Worm (Caenorhabditis elegans) whole organism, late embryonic: ENCODE results near the gene F39F10.4.
A peak's percentile ranks its signal among the peaks of the same experiment; 100 is the strongest.

ENCODE experiments used
- C08G9.2 ChIP-seq: sonication (generic microtip); optimal IDR thresholded peaks from 2 replicates; lab custom pipeline; 2016; ENCODE audit warnings: mild to moderate bottlenecking, missing genetic modification characterization, moderate library complexity, missing compliant biosample characterization
- T23F11.4 ChIP-seq: fragments of 200-800 bp; sonication (Bioruptor generic); optimal IDR thresholded peaks from 2 replicates; lab custom pipeline; 2018; ENCODE audit warnings: mild to moderate bottlenecking, missing genetic modification characterization, missing compliant biosample characterization
- ceh-18 ChIP-seq: sonication (generic microtip); optimal IDR thresholded peaks from 2 replicates; lab custom pipeline; 2016; ENCODE audit warnings: missing genetic modification characterization, missing compliant biosample characterization
- ceh-45 ChIP-seq: fragments of 200-800 bp; sonication (Bioruptor generic); IDR thresholded peaks from 2 replicates; pipeline ENCODE4 v1.3.6; 2022; ENCODE audit warnings: missing genetic modification reagents, missing genetic modification characterization, missing compliant biosample characterization
- ceh-48 ChIP-seq: sonication (generic microtip); optimal IDR thresholded peaks from 2 replicates; lab custom pipeline; 2016; ENCODE audit warnings: missing genetic modification characterization, inconsistent platforms, missing compliant biosample characterization
- che-1 ChIP-seq: sonication (generic microtip); optimal IDR thresholded peaks from 2 replicates; lab custom pipeline; 2016; ENCODE audit warnings: mild to moderate bottlenecking, missing genetic modification characterization, missing compliant biosample characterization
- dmd-4 ChIP-seq: sonication (generic microtip); optimal IDR thresholded peaks from 2 replicates; lab custom pipeline; 2016; ENCODE audit warnings: borderline replicate concordance, missing genetic modification characterization, missing compliant biosample characterization
- elt-2 ChIP-seq: sonication (generic microtip); optimal IDR thresholded peaks from 2 replicates; lab custom pipeline; 2016; ENCODE audit warnings: missing genetic modification reagents, missing genetic modification characterization, missing compliant biosample characterization
- elt-4 ChIP-seq: sonication (generic microtip); optimal IDR thresholded peaks from 2 replicates; lab custom pipeline; 2016; ENCODE audit warnings: missing genetic modification characterization, missing compliant biosample characterization
- fax-1 ChIP-seq: sonication (generic microtip); optimal IDR thresholded peaks from 2 replicates; lab custom pipeline; 2016; ENCODE audit warnings: missing genotype, missing genetic modification characterization, missing compliant biosample characterization
- hlh-13 ChIP-seq: fragments of 200-800 bp; sonication (Bioruptor generic); optimal IDR thresholded peaks from 2 replicates; lab custom pipeline; 2018; ENCODE audit warnings: mild to moderate bottlenecking, missing genetic modification characterization, missing compliant biosample characterization
- nhr-11 ChIP-seq: fragments of 150-350 bp; optimal IDR thresholded peaks from 2 replicates; lab custom pipeline; 2014; ENCODE audit warnings: missing biosample characterization, missing genetic modification characterization
- nhr-232 ChIP-seq: sonication (generic microtip); optimal IDR thresholded peaks from 2 replicates; lab custom pipeline; 2016; ENCODE audit warnings: missing genetic modification characterization, missing compliant biosample characterization
- pax-1 ChIP-seq: fragments of 150-350 bp; optimal IDR thresholded peaks from 2 replicates; lab custom pipeline; 2014; ENCODE audit warnings: missing biosample characterization, missing genetic modification characterization
- pros-1 ChIP-seq: fragments of 150-350 bp; optimal IDR thresholded peaks from 2 replicates; lab custom pipeline; 2014; ENCODE audit warnings: missing biosample characterization, missing genetic modification reagents, missing genetic modification characterization
- sdc-2 ChIP-seq: sonication (generic microtip); optimal IDR thresholded peaks from 2 replicates; lab custom pipeline; 2016; ENCODE audit warnings: missing genotype, missing genetic modification characterization, missing compliant biosample characterization
- tbx-7 ChIP-seq: sonication (generic microtip); optimal IDR thresholded peaks from 2 replicates; lab custom pipeline; 2016; ENCODE audit warnings: missing genotype, missing genetic modification characterization, missing compliant biosample characterization
- unc-3 ChIP-seq, 2 experiments: fragments of 200-800 bp in 1 of 2; sonication (Bioruptor generic) in 1 of 2; sonication (generic microtip) in 1 of 2; conservative IDR thresholded peaks in 1 of 2; optimal IDR thresholded peaks in 1 of 2; 2 replicates each; pipeline versions ENCODE4 v1.3.6 to Lab custom; 2016 to 2022; ENCODE audit warnings: missing compliant biosample characterization in 2 of 2, missing genetic modification characterization in 2 of 2, missing genetic modification reagents in 1 of 2
- zip-5 ChIP-seq: sonication (generic microtip); optimal IDR thresholded peaks from 2 replicates; lab custom pipeline; 2016; ENCODE audit warnings: missing genetic modification characterization, missing compliant biosample characterization
- ztf-16 ChIP-seq: sonication (generic microtip); optimal IDR thresholded peaks from 2 replicates; lab custom pipeline; 2017; ENCODE audit warnings: missing genetic modification characterization, missing compliant biosample characterization

The F39F10.4 gene

DNA sequence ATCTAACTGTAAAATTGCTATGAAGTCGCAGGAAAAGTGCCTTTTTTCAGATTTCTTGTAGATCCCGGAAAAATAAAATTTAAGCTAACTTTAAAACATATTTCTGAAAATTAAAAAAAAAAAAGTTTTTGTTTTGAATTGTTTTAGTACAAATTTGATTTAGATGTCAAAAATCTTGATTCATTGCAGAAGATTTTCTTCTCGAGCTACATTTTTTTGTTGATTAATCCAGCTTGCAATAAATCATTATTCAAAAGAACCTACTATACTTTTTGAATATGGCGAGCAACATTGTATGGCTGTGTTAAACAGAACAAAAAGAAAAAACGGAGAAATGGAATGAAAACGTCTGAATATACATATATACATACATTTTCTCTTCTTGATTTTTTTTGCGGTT is 37.8 kb downstream of the F39F10.4 start:
- TF ChIP-seq tbx-7 (tag; lab: Kevin White, UChicago) = no peak
- no peak for TF ChIP-seq dmd-4 (tag; lab: Kevin White, UChicago)
- TF ChIP-seq che-1 (tag; lab: Kevin White, UChicago) = no peak
- no peak for TF ChIP-seq ztf-16
- no peak for TF ChIP-seq fax-1 (tag; lab: Kevin White, UChicago)
- TF ChIP-seq ceh-48 (tag; lab: Kevin White, UChicago) = no peak
- TF ChIP-seq hlh-13 = no peak
- TF ChIP-seq ceh-18 (tag; lab: Kevin White, UChicago) = no peak
- TF ChIP-seq nhr-232 (tag; lab: Kevin White, UChicago) = no peak
- TF ChIP-seq C08G9.2 (tag; lab: Kevin White, UChicago) = no peak
- no peak for TF ChIP-seq sdc-2 (tag; lab: Kevin White, UChicago)
- TF ChIP-seq, all 69 proteins: peak for 0

DNA sequence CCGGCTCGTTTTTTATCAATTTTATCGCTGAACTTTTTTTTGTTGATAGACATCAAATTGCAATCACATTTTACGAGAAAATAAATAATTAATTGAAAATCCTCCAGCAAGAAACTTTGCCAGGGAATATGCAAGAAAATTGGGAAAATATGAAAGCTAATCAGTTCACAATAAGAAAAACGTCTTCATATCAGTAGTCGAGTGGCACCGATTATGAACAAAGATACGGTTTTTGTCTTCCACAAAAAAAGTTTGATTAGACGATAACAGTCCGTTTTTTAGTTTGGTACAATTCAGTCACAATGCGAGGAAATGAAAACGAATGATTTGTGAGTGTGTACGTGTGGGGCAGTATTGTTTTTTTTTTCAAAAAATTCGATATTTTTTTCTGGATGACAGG is 38.5 kb downstream of the F39F10.4 start:
- TF ChIP-seq ceh-18 (tag; lab: Kevin White, UChicago) (no peak), pax-1 (no peak), elt-2 (peak; percentile 67), T23F11.4 (no peak)

DNA sequence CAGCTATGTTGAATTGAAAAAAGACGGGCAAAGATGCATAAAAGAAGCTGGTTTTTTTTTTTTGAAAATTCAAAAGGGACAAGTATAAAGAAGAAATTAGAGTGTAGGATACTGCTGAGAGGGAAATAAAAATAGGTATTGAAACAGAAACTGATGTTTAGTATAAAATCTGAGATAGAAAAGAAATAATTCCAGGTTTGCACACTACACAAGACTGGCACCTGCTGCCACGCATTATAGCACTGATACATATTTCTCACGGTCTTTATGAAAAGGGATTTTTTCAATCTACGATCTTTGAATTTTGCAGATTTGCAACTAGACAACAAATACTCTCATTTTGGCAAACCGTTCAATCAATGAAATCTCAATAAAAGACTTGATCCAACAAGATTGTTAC is 40.2 kb downstream of the F39F10.4 start:
- TF ChIP-seq nhr-11 (tag; lab: Kevin White, UChicago) = no peak
- no peak for TF ChIP-seq elt-4
- TF ChIP-seq zip-5 (tag; lab: Kevin White, UChicago) = no peak
- no peak for TF ChIP-seq unc-3 (GFP tag; conservative IDR thresholded peaks at IDR 0.05; lab: Robert Waterston, UW)
- no peak for TF ChIP-seq unc-3 (tag; optimal IDR thresholded peaks at IDR 0.05; lab: Kevin White, UChicago)
- no peak for TF ChIP-seq ceh-45 (GFP tag; lab: Robert Waterston, UW)
- TF ChIP-seq fax-1 (tag; lab: Kevin White, UChicago) = no peak

DNA sequence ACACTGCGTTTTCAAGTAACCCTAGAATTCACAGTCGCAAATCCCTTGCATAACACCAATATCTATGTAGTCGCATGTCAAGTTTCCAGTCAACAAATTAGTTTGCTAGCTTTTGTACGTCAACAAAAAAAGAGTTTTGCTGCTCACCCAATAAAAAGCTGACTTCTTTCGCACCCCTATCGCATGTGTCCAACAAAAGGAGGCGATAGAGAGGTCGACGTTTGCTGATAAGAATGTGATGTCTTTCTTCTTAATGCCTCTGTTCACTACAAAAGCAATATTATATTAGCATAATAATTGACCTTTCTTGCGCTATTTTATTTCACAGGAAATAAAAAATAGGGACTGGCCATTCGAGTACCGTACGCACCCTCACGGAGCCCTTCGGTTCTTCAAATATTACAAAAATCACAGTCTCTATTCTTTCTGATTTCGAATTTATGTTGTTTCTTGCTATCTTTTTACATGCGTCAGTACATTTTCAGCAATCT is 43.5 kb downstream of the F39F10.4 start, which contains the start of gene T20F7.3:
T20F7.3 (plus strand) TSS at position 441 of the 491 bp plus-strand sequence.
- TF ChIP-seq elt-2 = peak; percentile 60
- TF ChIP-seq fax-1 (tag; lab: Kevin White, UChicago) = no peak
- TF ChIP-seq pros-1 (tag; lab: Kevin White, UChicago) = no peak
